Fruit fly (Drosophila melanogaster): ENCODE results near the gene CG17375.

Gene CG17375

DNA sequence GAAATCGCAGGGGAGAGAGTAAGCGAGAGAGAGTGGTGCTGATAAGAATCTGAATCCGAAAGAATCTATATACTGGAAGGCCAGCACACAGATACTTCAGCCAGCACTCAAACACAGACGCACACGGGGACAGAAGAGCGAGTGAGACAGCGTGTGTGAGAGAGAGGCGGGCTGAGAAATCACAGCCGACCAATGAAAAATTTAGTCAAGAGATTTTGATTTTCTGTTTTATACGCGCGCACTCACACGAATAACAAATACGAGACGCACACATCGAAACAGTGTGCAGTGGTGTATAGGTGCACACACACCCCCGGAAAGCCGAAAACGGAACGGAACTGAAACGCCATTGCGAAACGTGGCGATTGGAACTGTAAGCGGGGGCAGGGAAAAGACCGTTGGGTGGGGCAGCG, 28.1 kb upstream of the CG17375 start (continued):
- TF ChIP-seq az2 (GFP tag; optimal IDR thresholded peaks at IDR 0.05) = no peak
- no peak for TF ChIP-seq usp (GFP tag; optimal IDR thresholded peaks at IDR 0.05)
- no peak for TF ChIP-seq C15 (GFP tag; IDR thresholded peaks at IDR 0.05)
- no peak; the same call in 3 of the 4 replicates for TF ChIP-seq Dll (GFP tag; IDR thresholded peaks at IDR 0.05; ENCODE audit: partially characterized antibody)
- no peak for TF ChIP-seq Bdp1 (GFP tag; optimal IDR thresholded peaks at IDR 0.05)
- TF ChIP-seq Atf3 (GFP tag; optimal IDR thresholded peaks at IDR 0.05) = no peak
- no peak for TF ChIP-seq CG12219 (GFP tag; optimal IDR thresholded peaks at IDR 0.05)
- no peak for TF ChIP-seq sima (GFP tag; optimal IDR thresholded peaks at IDR 0.05)
- TF ChIP-seq da (GFP tag; optimal IDR thresholded peaks at IDR 0.05) = no peak
- TF ChIP-seq CG8944 (GFP tag; optimal IDR thresholded peaks at IDR 0.05) = no peak
- TF ChIP-seq ase (GFP tag; IDR thresholded peaks at IDR 0.05) = no peak
- TF ChIP-seq CG13894 (tag; optimal IDR thresholded peaks at IDR 0.05) = no peak
- TF ChIP-seq Gug (GFP tag; IDR thresholded peaks at IDR 0.05) = no peak
- TF ChIP-seq CG10431 (GFP tag; optimal IDR thresholded peaks at IDR 0.05) = no peak
- no peak for TF ChIP-seq CG10959 (GFP tag; IDR thresholded peaks at IDR 0.05)
- no peak for TF ChIP-seq CG12299 (tag; optimal IDR thresholded peaks at IDR 0.05)
- no peak for TF ChIP-seq Rfx (GFP tag; IDR thresholded peaks at IDR 0.05)
- no peak for TF ChIP-seq CG31388 (GFP tag; optimal IDR thresholded peaks at IDR 0.05)
- TF ChIP-seq Sry-δ (GFP tag; optimal IDR thresholded peaks at IDR 0.05) = no peak
- TF ChIP-seq Mes4 (GFP tag; optimal IDR thresholded peaks at IDR 0.05) = no peak
- no peak for TF ChIP-seq Xrp1 (GFP tag; IDR thresholded peaks at IDR 0.05)
- no peak for TF ChIP-seq zfh2 (GFP tag; optimal IDR thresholded peaks at IDR 0.05)
- TF ChIP-seq Doc3 (GFP tag; IDR thresholded peaks at IDR 0.05; ENCODE audit: partially characterized antibody) = no peak
- no peak for TF ChIP-seq CG17912 (GFP tag; optimal IDR thresholded peaks at IDR 0.05)
- TF ChIP-seq Ssrp (tag; optimal IDR thresholded peaks at IDR 0.05) = no peak
- no peak for TF ChIP-seq CG9932 (GFP tag; IDR thresholded peaks at IDR 0.05)
- TF ChIP-seq rib (GFP tag; IDR thresholded peaks at IDR 0.05) = 0 out of 2 replicates have a peak, but pooled peaks have one; percentile 37
- TF ChIP-seq Xbp1 (GFP tag; optimal IDR thresholded peaks at IDR 0.05) = no peak
- no peak for TF ChIP-seq psq (GFP tag; optimal IDR thresholded peaks at IDR 0.05)
- no peak for TF ChIP-seq CG4617 (GFP tag; optimal IDR thresholded peaks at IDR 0.05; ENCODE audit: borderline replicate concordance)
- TF ChIP-seq yki (optimal IDR thresholded peaks at IDR 0.05) = no peak
- no peak for TF ChIP-seq CG2202 (tag; optimal IDR thresholded peaks at IDR 0.05)
- no peak for TF ChIP-seq dan (GFP tag; IDR thresholded peaks at IDR 0.05)
- no peak for TF ChIP-seq CG11085 (GFP tag; IDR thresholded peaks at IDR 0.05)
- TF ChIP-seq CG6813 (GFP tag; optimal IDR thresholded peaks at IDR 0.05) = no peak
- no peak for TF ChIP-seq ind (GFP tag; optimal IDR thresholded peaks at IDR 0.05)
- no peak for TF ChIP-seq Sox102F (GFP tag; optimal IDR thresholded peaks at IDR 0.05)
- no peak for TF ChIP-seq CG9797 (GFP tag; optimal IDR thresholded peaks at IDR 0.05)
- no peak for TF ChIP-seq ssp (GFP tag; IDR thresholded peaks at IDR 0.05)
- no peak for TF ChIP-seq D (optimal IDR thresholded peaks at IDR 0.05)
- TF ChIP-seq D (GFP tag; optimal IDR thresholded peaks at IDR 0.05) = no peak
- TF ChIP-seq Antp (GFP tag; optimal IDR thresholded peaks at IDR 0.05) = no peak
- no peak for TF ChIP-seq CG17328 (GFP tag; IDR thresholded peaks at IDR 0.05)
- TF ChIP-seq Elba2 (GFP tag; optimal IDR thresholded peaks at IDR 0.05) = no peak
- peak; percentile 66; the same call in 2 of the 3 replicates for TF ChIP-seq ci (GFP tag; IDR thresholded peaks at IDR 0.05)
- TF ChIP-seq CG11247 (GFP tag; IDR thresholded peaks at IDR 0.05) = no peak
- peak; percentile 46 for TF ChIP-seq vvl (GFP tag; IDR thresholded peaks at IDR 0.05)
- TF ChIP-seq pho (GFP tag; optimal IDR thresholded peaks at IDR 0.05) = no peak
- no peak for TF ChIP-seq CG10267 (tag; optimal IDR thresholded peaks at IDR 0.05)
- no peak for TF ChIP-seq inv (GFP tag; IDR thresholded peaks at IDR 0.05; ENCODE audit: partially characterized antibody)
- TF ChIP-seq Ets97D (GFP tag; optimal IDR thresholded peaks at IDR 0.05) = peak; percentile 65
- TF ChIP-seq caup (GFP tag; optimal IDR thresholded peaks at IDR 0.05; ENCODE audit: severe bottlenecking) = no peak
- no peak for TF ChIP-seq CG13424 (tag; optimal IDR thresholded peaks at IDR 0.05)
